Worm (Caenorhabditis elegans) whole organism, L3 larva: ENCODE results near the gene C06B8.7.

Experiments
- R02D3.7 ChIP-seq: fragments of 150-350 bp; optimal IDR thresholded peaks from 2 replicates; lab custom pipeline; 2014; ENCODE audit warnings: missing biosample characterization, missing genetic modification characterization
- ZK546.5 ChIP-seq: sonication (generic microtip); optimal IDR thresholded peaks from 2 replicates; lab custom pipeline; 2017; ENCODE audit warnings: missing biosample characterization, missing genetic modification characterization
- ama-1 ChIP-seq: fragments of 150-350 bp; optimal IDR thresholded peaks from 2 replicates; lab custom pipeline; 2018
- ceh-16 ChIP-seq: sonication (generic microtip); optimal IDR thresholded peaks from 2 replicates; lab custom pipeline; 2017; ENCODE audit warnings: missing biosample characterization, missing genetic modification characterization
- ceh-28 ChIP-seq: fragments of 150-350 bp; optimal IDR thresholded peaks from 2 replicates; lab custom pipeline; 2014; ENCODE audit warnings: missing biosample characterization, missing genetic modification reagents, missing genetic modification characterization
- ceh-82 ChIP-seq: fragments of 150-350 bp; optimal IDR thresholded peaks from 2 replicates; lab custom pipeline; 2014; ENCODE audit warnings: missing biosample characterization, missing genetic modification characterization
- ceh-9 ChIP-seq: sonication (generic microtip); optimal IDR thresholded peaks from 2 replicates; lab custom pipeline; 2018; ENCODE audit warnings: missing biosample characterization, missing genetic modification characterization
- daf-12 ChIP-seq: fragments of 150-350 bp; optimal IDR thresholded peaks from 2 replicates; lab custom pipeline; 2014; ENCODE audit warnings: missing biosample characterization, missing genetic modification reagents, missing genetic modification characterization
- egl-27 ChIP-seq: sonication (generic microtip); optimal IDR thresholded peaks from 4 replicates; lab custom pipeline; 2017; ENCODE audit warnings: missing biosample characterization, missing genetic modification reagents, missing genetic modification characterization
- elt-1 ChIP-seq: fragments of 150-350 bp; optimal IDR thresholded peaks from 2 replicates; lab custom pipeline; 2014; ENCODE audit warnings: missing biosample characterization, missing genetic modification characterization
- elt-2 ChIP-seq: sonication (generic microtip); optimal IDR thresholded peaks from 2 replicates; lab custom pipeline; 2016; ENCODE audit warnings: missing genetic modification reagents, mild to moderate bottlenecking, missing genetic modification characterization, missing compliant biosample characterization
- elt-3 ChIP-seq, 3 experiments: fragments of 150-350 bp in 1 of 3; sonication (generic microtip) in 2 of 3; optimal IDR thresholded peaks; 2 replicates in 2 of 3; 4 replicates in 1 of 3; lab custom pipeline; 2014 to 2017; ENCODE audit warnings: missing biosample characterization in 3 of 3, missing genetic modification characterization in 3 of 3
- eor-1 ChIP-seq, 2 experiments: fragments of 150-350 bp; optimal IDR thresholded peaks; 2 replicates each; lab custom pipeline; 2014 to 2018; ENCODE audit warnings: missing biosample characterization in 2 of 2, missing genetic modification characterization in 2 of 2
- fkh-10 ChIP-seq: sonication (generic microtip); optimal IDR thresholded peaks from 2 replicates; lab custom pipeline; 2017; ENCODE audit warnings: missing biosample characterization, missing genetic modification reagents, missing genetic modification characterization
- fos-1 ChIP-seq: fragments of 150-350 bp; optimal IDR thresholded peaks from 2 replicates; lab custom pipeline; 2014; ENCODE audit warnings: missing biosample characterization, missing genetic modification characterization
- hmg-11 ChIP-seq: sonication (generic microtip); optimal IDR thresholded peaks from 2 replicates; lab custom pipeline; 2016; ENCODE audit warnings: missing genetic modification characterization, missing compliant biosample characterization
- lin-15B ChIP-seq: fragments of 150-350 bp; optimal IDR thresholded peaks from 2 replicates; lab custom pipeline; 2014; ENCODE audit warnings: missing biosample characterization, missing genetic modification characterization
- lin-39 ChIP-seq: fragments of 150-350 bp; optimal IDR thresholded peaks from 2 replicates; lab custom pipeline; 2018; ENCODE audit warnings: missing biosample characterization, missing genetic modification reagents, missing genetic modification characterization
- mdl-1 ChIP-seq: fragments of 150-350 bp; optimal IDR thresholded peaks from 2 replicates; lab custom pipeline; 2014; ENCODE audit warnings: missing biosample characterization, missing genetic modification characterization
- mml-1 ChIP-seq: fragments of 150-350 bp; sonication (generic microtip); optimal IDR thresholded peaks from 3 replicates; lab custom pipeline; 2014; ENCODE audit warnings: missing biosample characterization, missing genetic modification characterization
- nfya-1 ChIP-seq: sonication (generic microtip); optimal IDR thresholded peaks from 2 replicates; lab custom pipeline; 2017; ENCODE audit warnings: missing genetic modification characterization, mild to moderate bottlenecking, missing compliant biosample characterization, antibody characterized with exemption, moderate library complexity; ENCODE audit not compliant: insufficient read depth
- nhr-11 ChIP-seq: fragments of 150-350 bp; optimal IDR thresholded peaks from 2 replicates; lab custom pipeline; 2014; ENCODE audit warnings: missing biosample characterization, missing genetic modification characterization
- nhr-12 ChIP-seq: fragments of 150-350 bp; optimal IDR thresholded peaks from 2 replicates; lab custom pipeline; 2014; ENCODE audit warnings: missing biosample characterization, missing genetic modification characterization
- nhr-237 ChIP-seq: fragments of 150-350 bp; optimal IDR thresholded peaks from 2 replicates; lab custom pipeline; 2014; ENCODE audit warnings: missing biosample characterization, missing genetic modification characterization
- nhr-25 ChIP-seq: sonication (generic microtip); optimal IDR thresholded peaks from 2 replicates; lab custom pipeline; 2017; ENCODE audit warnings: missing biosample characterization, missing genetic modification characterization
- nhr-28 ChIP-seq: fragments of 150-350 bp; optimal IDR thresholded peaks from 2 replicates; lab custom pipeline; 2014; ENCODE audit warnings: missing biosample characterization, missing genetic modification characterization
- nhr-43 ChIP-seq: sonication (generic microtip); optimal IDR thresholded peaks from 2 replicates; lab custom pipeline; 2016; ENCODE audit warnings: mild to moderate bottlenecking, missing genetic modification characterization, missing compliant biosample characterization; ENCODE audit not compliant: poor library complexity, severe bottlenecking
- nhr-67 ChIP-seq: fragments of 150-350 bp; optimal IDR thresholded peaks from 2 replicates; lab custom pipeline; 2014; ENCODE audit warnings: missing biosample characterization, missing genetic modification characterization
- nhr-77 ChIP-seq: fragments of 150-350 bp; optimal IDR thresholded peaks from 2 replicates; lab custom pipeline; 2014; ENCODE audit warnings: missing biosample characterization, missing genetic modification characterization
- pha-4 ChIP-seq: fragments of 150-350 bp; optimal IDR thresholded peaks from 2 replicates; lab custom pipeline; 2014; ENCODE audit warnings: missing biosample characterization, missing genetic modification reagents, missing genetic modification characterization
- pqm-1 ChIP-seq: fragments of 150-350 bp; optimal IDR thresholded peaks from 2 replicates; lab custom pipeline; 2017; ENCODE audit warnings: missing biosample characterization, missing genetic modification characterization, inconsistent platforms
- sea-2 ChIP-seq: fragments of 150-350 bp; sonication (generic microtip); optimal IDR thresholded peaks from 4 replicates; lab custom pipeline; 2014; ENCODE audit warnings: missing biosample characterization, missing genetic modification reagents, missing genetic modification characterization
- skn-1 ChIP-seq: fragments of 150-350 bp; optimal IDR thresholded peaks from 2 replicates; lab custom pipeline; 2014; ENCODE audit warnings: missing biosample characterization, missing genetic modification characterization
- snpc-4 ChIP-seq: fragments of 150-350 bp; optimal IDR thresholded peaks from 2 replicates; lab custom pipeline; 2014; ENCODE audit warnings: missing biosample characterization, missing genetic modification characterization
- tbx-2 ChIP-seq: sonication (generic microtip); optimal IDR thresholded peaks from 2 replicates; lab custom pipeline; 2016; ENCODE audit warnings: mild to moderate bottlenecking, missing genetic modification characterization, missing compliant biosample characterization
- unc-39 ChIP-seq: sonication (generic microtip); optimal IDR thresholded peaks from 4 replicates; lab custom pipeline; 2017; ENCODE audit warnings: missing biosample characterization, missing genetic modification characterization
- unc-62 ChIP-seq: fragments of 150-350 bp; sonication (generic microtip); optimal IDR thresholded peaks from 4 replicates; lab custom pipeline; 2014; ENCODE audit warnings: missing biosample characterization, missing genetic modification reagents, missing genetic modification characterization
- zag-1 ChIP-seq: fragments of 150-350 bp; optimal IDR thresholded peaks from 2 replicates; lab custom pipeline; 2014; ENCODE audit warnings: missing biosample characterization, missing genetic modification characterization

The C06B8.7 gene

ce11 chrV:15498434-15498833, at the start of gene C06B8.7:
Gene C06B8.7 (plus strand): TSS chrV:15498734.
- TF ChIP-seq nfya-1 (no peak), daf-12 (tag; lab: Kevin White, UChicago) (no peak), elt-3 (tag; optimal IDR thresholded peaks at IDR 0.05; lab: Kevin White, UChicago) (no peak), unc-62 (GFP tag; lab: Kevin White, UChicago) (no peak), pqm-1 (tag; lab: Kevin White, UChicago) (no peak), elt-1 (tag; lab: Kevin White, UChicago) (no peak), nhr-25 (no peak)

- TF ChIP-seq hmg-11 (tag; lab: Kevin White, UChicago), result no peak
- TF ChIP-seq ceh-82 (tag; lab: Kevin White, UChicago), result no peak
- TF ChIP-seq elt-2 (tag; lab: Kevin White, UChicago), result peak; percentile 40
- TF ChIP-seq, all 47 proteins: peak for 1
These were observed 49.7 kb upstream of the C06B8.7 start, which contains the start of gene T26H5.14 for ce11 chrV:15448865-15449264. Gene T26H5.14 (plus strand): TSS chrV:15449165.

ce11 chrV:15451421-15451820, 47.1 kb upstream of the C06B8.7 start, which contains the start of gene srw-33:
Gene srw-33 (minus strand): TSS chrV:15451521.
- no peak for TF ChIP-seq skn-1
- no peak for TF ChIP-seq nhr-11 (tag; lab: Kevin White, UChicago)
- no peak for TF ChIP-seq nhr-67
- no peak for TF ChIP-seq tbx-2 (tag; lab: Kevin White, UChicago)
- no peak for TF ChIP-seq mdl-1 (tag; lab: Kevin White, UChicago)
- no peak for TF ChIP-seq nhr-77 (tag; lab: Kevin White, UChicago)
- no peak for TF ChIP-seq nhr-25
- TF ChIP-seq egl-27 (tag; lab: Kevin White, UChicago), result no peak

- TF ChIP-seq nhr-43 (tag; lab: Kevin White, UChicago) (peak; percentile 31), skn-1 (no peak)
These were observed 44.2 kb upstream of the C06B8.7 start for ce11 chrV:15454322-15454721.

ce11 chrV:15459088-15459487, 39.4 kb upstream of the C06B8.7 start, which contains the start of gene str-71:
Gene str-71 (minus strand): TSS chrV:15459188.
- TF ChIP-seq ama-1 (lab: Kevin White, UChicago) (no peak), nhr-25 (no peak), lin-15B (tag; lab: Kevin White, UChicago) (no peak), egl-27 (tag; lab: Kevin White, UChicago) (no peak), nhr-28 (tag; lab: Kevin White, UChicago) (no peak), R02D3.7 (tag; lab: Kevin White, UChicago) (no peak)

ce11 chrV:15464402-15464801, 34.1 kb upstream of the C06B8.7 start, which contains the start of gene rocf-1:
Gene rocf-1 (minus strand): TSS chrV:15464502.
- TF ChIP-seq elt-2 (tag; lab: Kevin White, UChicago) (no peak), ZK546.5 (tag; lab: Kevin White, UChicago) (no peak), hmg-11 (tag; lab: Kevin White, UChicago) (no peak), nhr-237 (no peak), ceh-9 (no peak), daf-12 (tag; lab: Kevin White, UChicago) (no peak), mml-1 (tag; lab: Kevin White, UChicago) (no peak)
- TF ChIP-seq, all 47 proteins: peak for 0

ce11 chrV:15465032-15465727, 33.4 kb upstream of the C06B8.7 start, which contains the start of gene pqn-71:
Gene pqn-71 (plus strand): TSS chrV:15465677.
- no peak for TF ChIP-seq unc-39 (tag; lab: Kevin White, UChicago)
- peak; percentile 85 for TF ChIP-seq tbx-2 (tag; lab: Kevin White, UChicago)
- no peak for TF ChIP-seq unc-62 (GFP tag; lab: Kevin White, UChicago)
- TF ChIP-seq ceh-9, result no peak
- TF ChIP-seq nhr-25, result peak; percentile 77
- peak; percentile 64 for TF ChIP-seq snpc-4
- TF ChIP-seq fkh-10 (GFP tag; lab: Kevin White, UChicago), result no peak
- no peak for TF ChIP-seq daf-12 (tag; lab: Kevin White, UChicago)
- TF ChIP-seq nhr-43 (tag; lab: Kevin White, UChicago), result peak; percentile 76
- TF ChIP-seq ceh-82 (tag; lab: Kevin White, UChicago), result peak; percentile 40
- peak; percentile 70 for TF ChIP-seq nhr-77 (tag; lab: Kevin White, UChicago)
- TF ChIP-seq lin-15B (tag; lab: Kevin White, UChicago), result peak; percentile 67
- no peak for TF ChIP-seq zag-1 (tag; lab: Kevin White, UChicago)
- TF ChIP-seq nhr-12 (tag; lab: Kevin White, UChicago), result no peak
- TF ChIP-seq eor-1 (tag; optimal IDR thresholded peaks at IDR 0.05; lab: Kevin White, UChicago), result no peak
- peak; percentile 54 for TF ChIP-seq R02D3.7 (tag; lab: Kevin White, UChicago)
- TF ChIP-seq sea-2, result no peak
- TF ChIP-seq fos-1 (tag; lab: Kevin White, UChicago), result peak; percentile 83
- TF ChIP-seq ceh-28 (tag; lab: Kevin White, UChicago), result no peak
- no peak for TF ChIP-seq ZK546.5 (tag; lab: Kevin White, UChicago)
- TF ChIP-seq nhr-237, result no peak
- no peak for TF ChIP-seq ceh-16 (tag; lab: Kevin White, UChicago)
- peak; percentile 63 for TF ChIP-seq lin-39 (tag; lab: Kevin White, UChicago)
- TF ChIP-seq nhr-11 (tag; lab: Kevin White, UChicago), result peak; percentile 14
- TF ChIP-seq pha-4 (tag; lab: Kevin White, UChicago), result no peak
